Fruit fly (Drosophila melanogaster) ovary, adult (tissue): Measurements from ENCODE around the gene Est-6.
A peak's percentile ranks its signal among the peaks of the same experiment; 100 is the strongest.

Experiments
- CG17801 ChIP-seq: fragments of 200-800 bp; optimal IDR thresholded peaks from 2 replicates; lab custom pipeline; 2019; ENCODE audit warnings: missing biosample characterization, mild to moderate bottlenecking, missing genetic modification characterization, moderate library complexity; ENCODE audit not compliant: partially characterized antibody

Est-6 gene

dm6 chr3L:12190433-12190832 lies 1.8 kb downstream of the Est-6 start, which contains the start of gene Est-P:
Gene Est-P (plus strand): TSS chr3L:12190733.
- no peak for TF ChIP-seq CG17801 (GFP tag; lab: Kevin White, UChicago)

- TF ChIP-seq CG17801 (GFP tag; lab: Kevin White, UChicago), result no peak
Observed at dm6 chr3L:12193485-12193884, 4.9 kb downstream of the Est-6 start, which contains the start of gene thoc6. Gene thoc6 (minus strand): TSS chr3L:12193688.

- TF ChIP-seq CG17801 (GFP tag; lab: Kevin White, UChicago), result no peak
Observed at dm6 chr3L:12197491-12197890, 8.9 kb downstream of the Est-6 start, which contains the start of gene CG11529. Gene CG11529 (plus strand): TSS chr3L:12197791.

- TF ChIP-seq CG17801 (GFP tag; lab: Kevin White, UChicago), result no peak
Observed at dm6 chr3L:12202980-12203379, 14.4 kb downstream of the Est-6 start.

- TF ChIP-seq CG17801 (GFP tag; lab: Kevin White, UChicago), result no peak
Observed at dm6 chr3L:12203736-12204135, 15.1 kb downstream of the Est-6 start, which contains the start of gene Ak1. Gene Ak1 (minus strand): TSS chr3L:12204082.

- TF ChIP-seq CG17801 (GFP tag; lab: Kevin White, UChicago), result peak; percentile 12
Observed at dm6 chr3L:12205848-12206247, 17.2 kb downstream of the Est-6 start, which contains the start of gene Tsen54. Gene Tsen54 (minus strand): TSS chr3L:12206022.

dm6 chr3L:12222945-12223634 lies 34.5 kb downstream of the Est-6 start:
- TF ChIP-seq CG17801 (GFP tag; lab: Kevin White, UChicago), result no peak

dm6 chr3L:12223635-12224016 lies 35.0 kb downstream of the Est-6 start:
- TF ChIP-seq CG17801 (GFP tag; lab: Kevin White, UChicago), result no peak

- TF ChIP-seq CG17801 (GFP tag; lab: Kevin White, UChicago), result no peak
Observed at dm6 chr3L:12227219-12227618, 38.6 kb downstream of the Est-6 start.
